Worm (Caenorhabditis elegans) whole organism, midembryonic: ENCODE results near the gene srsx-29.

ENCODE experiments used
- T22C8.4 ChIP-seq: fragments of 200-800 bp; sonication (Bioruptor generic); IDR thresholded peaks from 2 replicates; pipeline ENCODE4 v1.3.6; 2022; ENCODE audit warnings: missing genetic modification characterization, missing compliant biosample characterization
- cog-1 ChIP-seq: sonication (generic microtip); optimal IDR thresholded peaks from 2 replicates; lab custom pipeline; 2016; ENCODE audit warnings: missing genetic modification characterization, missing compliant biosample characterization
- flt-1 ChIP-seq: fragments of 200-800 bp; sonication (Bioruptor generic); IDR thresholded peaks from 2 replicates; pipeline ENCODE4 v1.3.6; 2022; ENCODE audit warnings: missing genetic modification characterization, missing compliant biosample characterization
- klf-2 ChIP-seq: fragments of 200-800 bp; sonication (Bioruptor generic); conservative IDR thresholded peaks from 2 replicates; pipeline ENCODE4 v1.3.6; 2022; ENCODE audit warnings: missing genetic modification reagents, missing genetic modification characterization, missing compliant biosample characterization
- med-1 ChIP-seq: sonication (generic microtip); optimal IDR thresholded peaks from 2 replicates; lab custom pipeline; 2017; ENCODE audit warnings: missing genetic modification characterization, mild to moderate bottlenecking, missing compliant biosample characterization, antibody characterized with exemption, missing genetic modification reagents; ENCODE audit not compliant: insufficient read depth
- ref-1 ChIP-seq: fragments of 200-800 bp; sonication (Bioruptor generic); conservative IDR thresholded peaks from 2 replicates; pipeline ENCODE4 v1.3.6; 2022; ENCODE audit warnings: missing genetic modification reagents, missing genetic modification characterization, missing compliant biosample characterization
- tab-1 ChIP-seq: fragments of 200-800 bp; sonication (Bioruptor generic); IDR thresholded peaks from 2 replicates; pipeline ENCODE4 v1.3.6; 2022; ENCODE audit warnings: missing genetic modification characterization, missing compliant biosample characterization
- ztf-23 ChIP-seq: fragments of 200-800 bp; sonication (Bioruptor generic); IDR thresholded peaks from 2 replicates; pipeline ENCODE4 v1.3.6; 2022; ENCODE audit warnings: missing genetic modification reagents, missing genetic modification characterization, missing compliant biosample characterization
- ztf-29 ChIP-seq: fragments of 200-800 bp; sonication (Bioruptor generic); IDR thresholded peaks from 2 replicates; pipeline ENCODE4 v1.3.6; 2022; ENCODE audit warnings: missing genetic modification reagents, missing genetic modification characterization, missing compliant biosample characterization

srsx-29 gene

DNA sequence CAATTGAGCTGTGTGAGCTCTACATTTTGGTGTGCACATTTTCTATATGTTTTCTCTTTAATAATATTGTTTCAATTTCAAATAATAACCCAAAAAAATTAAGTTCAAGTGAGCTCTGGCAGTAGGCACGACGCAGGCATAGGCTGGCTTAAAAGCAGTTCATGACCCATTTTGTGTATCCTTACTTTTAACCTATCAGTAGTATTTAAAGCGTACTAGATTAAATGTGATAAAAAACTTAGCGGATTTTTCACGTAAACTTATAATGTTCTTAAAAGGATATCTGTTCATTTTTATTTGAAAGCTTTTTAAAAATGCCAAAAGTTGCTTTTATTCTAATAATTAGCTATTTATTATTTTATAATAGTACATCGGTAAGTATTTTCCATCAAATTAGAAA lies 31.5 kb upstream of the srsx-29 start, which contains the start of gene C08B6.6:
C08B6.6 (plus strand) TSS at position 301 of the 400 bp plus-strand sequence.
- TF ChIP-seq T22C8.4 (no peak), ref-1 (no peak), med-1 (no peak), klf-2 (no peak), ztf-29 (GFP tag; lab: Robert Waterston, UW) (no peak), flt-1 (no peak), tab-1 (GFP tag; lab: Robert Waterston, UW) (no peak), cog-1 (no peak), ztf-23 (no peak)

DNA sequence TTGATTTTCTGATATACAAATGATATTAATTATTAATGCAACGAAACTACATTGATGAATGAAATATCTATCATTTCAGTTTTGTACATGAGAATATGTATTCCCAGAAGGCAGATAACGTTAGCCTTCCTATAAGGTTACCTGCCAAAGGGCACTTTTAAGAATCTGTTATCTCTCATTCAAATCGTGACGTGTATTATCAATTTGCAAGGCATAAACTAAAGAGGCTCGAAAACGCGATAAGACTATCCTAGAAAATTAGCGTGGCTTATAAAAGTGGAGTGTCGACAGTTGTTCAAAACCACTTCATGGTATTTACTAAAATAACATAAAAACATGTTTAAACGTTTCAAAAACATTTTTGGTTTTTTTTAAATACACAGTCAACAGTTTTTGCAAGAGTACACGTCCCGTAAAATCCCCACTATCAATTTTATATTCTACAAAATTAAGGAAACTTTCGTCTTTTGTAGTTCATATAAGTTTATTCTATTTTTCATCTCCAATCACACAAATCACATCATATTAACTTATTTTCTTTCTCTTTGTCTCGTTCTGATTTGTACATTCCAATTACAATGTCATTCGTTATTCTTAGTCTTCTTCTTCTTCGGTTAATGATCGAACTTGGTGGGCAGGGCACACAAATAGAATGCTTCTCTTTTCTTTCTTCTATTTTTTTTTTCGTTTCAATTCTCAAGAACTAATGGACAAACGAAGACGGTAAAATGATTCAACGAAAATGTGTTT lies 29.8 kb upstream of the srsx-29 start, which contains the start of gene C08B6.10:
C08B6.10 (plus strand) TSS at position 700 of the 750 bp plus-strand sequence.
- TF ChIP-seq klf-2 = no peak
- no peak for TF ChIP-seq T22C8.4
- TF ChIP-seq ref-1 = no peak
- TF ChIP-seq flt-1 = no peak
- no peak for TF ChIP-seq cog-1

DNA sequence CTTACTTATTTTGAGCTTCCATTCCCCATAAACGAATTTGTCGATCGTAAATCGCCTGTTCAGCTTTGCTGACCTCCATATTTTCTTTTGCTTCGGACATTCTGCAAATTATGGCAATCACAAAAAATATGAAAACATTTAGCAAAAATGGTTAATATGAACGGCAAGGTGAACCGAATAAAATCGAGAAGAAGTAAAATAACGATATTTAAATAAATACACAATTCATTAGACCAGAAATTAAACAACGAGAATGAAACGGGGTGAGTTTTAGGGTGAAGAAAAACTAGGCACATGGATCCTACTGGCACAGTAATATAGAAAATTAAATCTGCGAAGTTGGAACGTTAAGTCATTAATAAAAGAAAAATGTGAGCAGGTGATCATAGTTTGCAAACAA lies 24.6 kb upstream of the srsx-29 start, which contains the start of gene aos-1:
aos-1 (minus strand) TSS at position 101 of the 400 bp plus-strand sequence.
- no peak for TF ChIP-seq flt-1

DNA sequence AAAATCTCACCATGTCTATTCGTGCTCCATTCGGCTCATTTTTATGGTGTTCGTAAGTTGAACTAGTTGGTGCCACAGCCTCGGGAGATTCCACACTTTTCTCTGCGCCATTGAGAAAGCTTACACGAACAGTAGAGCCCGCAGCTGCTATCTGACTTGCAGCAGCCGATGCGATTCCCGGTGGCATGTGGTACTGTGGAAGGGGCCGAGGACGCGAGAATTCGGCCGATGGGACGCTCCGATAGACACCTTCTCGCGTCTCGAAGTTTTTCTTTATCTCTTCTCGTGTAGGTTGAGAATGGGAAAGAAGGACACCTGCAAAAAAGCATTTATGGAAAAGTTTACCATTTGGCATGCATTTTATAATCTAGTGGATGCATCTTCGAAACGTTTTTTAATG lies 21.5 kb upstream of the srsx-29 start:
- TF ChIP-seq tab-1 (GFP tag; lab: Robert Waterston, UW) = no peak
- TF ChIP-seq ztf-23 = no peak
- no peak for TF ChIP-seq flt-1
- no peak for TF ChIP-seq med-1
- no peak for TF ChIP-seq ref-1
- TF ChIP-seq ztf-29 (GFP tag; lab: Robert Waterston, UW) = no peak
- TF ChIP-seq cog-1 = no peak
- no peak for TF ChIP-seq T22C8.4
- TF ChIP-seq klf-2 = no peak

DNA sequence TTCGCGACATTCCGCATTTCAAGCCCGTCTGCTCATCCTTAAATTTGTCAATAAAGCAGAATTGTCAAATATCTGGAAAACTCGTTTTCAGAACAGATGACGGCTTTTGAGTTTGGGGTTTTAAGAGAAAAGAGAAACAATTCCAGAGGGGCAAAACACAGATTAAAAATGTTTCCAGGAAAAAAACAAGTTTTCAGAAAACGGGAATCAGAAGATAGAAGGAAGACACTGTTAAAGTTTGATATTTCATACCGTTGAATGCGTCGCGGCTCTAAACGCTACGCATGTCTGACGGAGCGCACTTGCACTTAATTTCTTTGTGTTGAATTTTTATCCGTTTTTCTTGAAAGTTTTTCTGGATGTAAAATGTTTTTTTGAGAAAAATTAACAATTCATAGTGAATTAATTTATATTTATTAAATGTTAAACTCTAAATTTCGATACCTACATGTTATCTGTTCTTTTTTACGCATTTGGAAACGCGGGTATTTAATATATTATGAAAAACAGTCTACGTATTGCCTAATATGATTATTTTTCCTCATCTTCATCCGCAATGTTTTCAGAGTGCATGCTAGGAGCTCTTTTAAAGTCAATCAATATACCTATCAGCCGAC lies 20.6 kb upstream of the srsx-29 start, which contains the start of the genes C08B6.18, wdr-20 and C08B6.8:
C08B6.18 (minus strand) TSS at position 51 of the 617 bp plus-strand sequence.
wdr-20 (minus strand) TSS at position 82 of the 617 bp plus-strand sequence.
C08B6.8 (plus strand) TSS at position 567 of the 617 bp plus-strand sequence.
- TF ChIP-seq ref-1 (no peak), klf-2 (no peak), T22C8.4 (no peak), cog-1 (no peak), med-1 (no peak), ztf-29 (GFP tag; lab: Robert Waterston, UW) (no peak), tab-1 (GFP tag; lab: Robert Waterston, UW) (no peak), ztf-23 (no peak), flt-1 (no peak)

DNA sequence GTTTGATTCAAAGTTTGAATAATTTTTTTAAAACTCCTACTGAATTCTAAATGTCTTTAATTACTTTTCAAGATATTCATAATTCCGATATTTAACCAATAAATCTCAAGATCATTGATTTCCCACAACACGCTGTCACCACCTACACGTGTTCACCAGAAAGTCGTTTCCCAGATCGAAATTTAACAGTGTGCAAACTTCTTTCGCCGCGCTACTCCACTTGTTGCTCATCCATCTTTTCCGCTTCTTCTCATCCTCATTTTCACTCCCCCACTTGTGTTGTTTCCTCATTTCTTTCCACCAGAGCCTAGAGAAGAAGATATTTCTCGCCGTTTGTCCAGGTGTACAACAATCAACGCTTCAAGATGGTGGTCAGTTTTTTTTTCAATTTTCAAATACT lies 9.1 kb upstream of the srsx-29 start, which contains the start of gene C51E3.9:
C51E3.9 (plus strand) TSS at position 301 of the 400 bp plus-strand sequence.
- TF ChIP-seq med-1 = no peak
- TF ChIP-seq T22C8.4 = no peak
- TF ChIP-seq flt-1 = no peak

DNA sequence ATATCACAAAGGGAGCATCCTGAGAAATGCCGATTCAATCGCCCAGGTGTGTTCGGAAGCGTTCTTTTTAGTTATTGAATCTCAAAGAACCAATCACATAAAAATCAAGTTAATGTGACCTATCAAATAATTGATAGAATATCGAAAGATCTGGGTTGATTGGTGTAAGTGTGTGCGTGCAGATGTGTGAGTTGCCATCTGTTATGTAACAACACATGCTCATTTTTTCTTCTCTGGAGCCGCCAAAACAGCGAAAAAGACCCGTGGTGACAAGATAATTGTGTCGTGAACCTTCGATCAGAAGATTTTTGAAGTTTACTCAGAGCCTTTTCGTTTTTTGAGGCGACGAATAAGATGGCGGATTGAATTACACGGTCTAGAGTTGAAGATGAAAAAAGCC lies 8.0 kb upstream of the srsx-29 start:
- TF ChIP-seq ztf-29 (GFP tag; lab: Robert Waterston, UW) (no peak), tab-1 (GFP tag; lab: Robert Waterston, UW) (no peak), cog-1 (no peak), T22C8.4 (no peak), flt-1 (no peak), ref-1 (no peak), ztf-23 (no peak), med-1 (no peak), klf-2 (no peak)

DNA sequence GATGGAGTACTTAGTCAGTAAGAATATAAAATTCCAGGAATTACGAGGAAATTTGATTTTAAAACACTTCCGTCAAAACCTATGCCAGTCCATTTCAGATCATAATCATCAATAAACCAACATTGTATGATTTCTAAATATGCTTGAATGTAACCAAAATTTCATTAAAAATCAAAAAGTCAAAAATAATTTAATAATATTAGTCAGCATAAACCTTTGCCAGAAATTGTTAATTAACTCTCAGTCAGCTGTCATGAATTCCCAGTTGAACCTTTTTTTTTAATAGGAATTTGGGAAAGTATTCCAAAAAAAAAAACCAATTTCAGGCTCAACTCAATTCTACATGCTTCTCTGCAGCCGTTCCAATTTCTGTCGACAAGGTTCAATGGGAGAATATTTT lies 6.4 kb upstream of the srsx-29 start, which contains the start of gene srsx-26:
srsx-26 (plus strand) TSS at position 301 of the 400 bp plus-strand sequence.
- no peak for TF ChIP-seq T22C8.4
- no peak for TF ChIP-seq ztf-23
- no peak for TF ChIP-seq cog-1
- TF ChIP-seq tab-1 (GFP tag; lab: Robert Waterston, UW) = no peak
- no peak for TF ChIP-seq ztf-29 (GFP tag; lab: Robert Waterston, UW)
- TF ChIP-seq flt-1 = no peak
- no peak for TF ChIP-seq med-1
- TF ChIP-seq klf-2 = no peak
- TF ChIP-seq ref-1 = no peak

DNA sequence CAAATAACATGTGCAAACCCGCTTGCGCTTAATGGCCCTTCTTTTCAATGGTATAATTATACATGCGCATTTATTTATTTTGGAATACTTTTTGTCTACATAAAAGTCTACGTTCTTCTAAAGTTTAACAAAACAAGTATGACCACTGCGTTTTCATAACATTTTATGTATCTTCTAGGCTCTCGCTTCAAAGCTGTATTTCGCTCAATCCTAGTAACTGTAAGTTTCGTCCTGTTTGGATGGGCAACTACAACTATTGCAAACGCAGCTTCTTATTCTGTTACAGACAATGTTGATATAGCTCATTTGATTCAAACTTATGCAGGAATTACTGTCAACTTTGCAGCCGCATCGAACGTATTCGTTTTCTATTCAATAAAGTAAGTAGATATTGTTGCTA lies 5.1 kb upstream of the srsx-29 start, which contains the start of gene srsx-27:
srsx-27 (plus strand) TSS at position 301 of the 400 bp plus-strand sequence.
- TF ChIP-seq med-1 = no peak
- TF ChIP-seq flt-1 = no peak
- no peak for TF ChIP-seq cog-1
- TF ChIP-seq ref-1 = no peak
- no peak for TF ChIP-seq klf-2
- no peak for TF ChIP-seq tab-1 (GFP tag; lab: Robert Waterston, UW)
- no peak for TF ChIP-seq T22C8.4
- TF ChIP-seq ztf-23 = no peak
- TF ChIP-seq ztf-29 (GFP tag; lab: Robert Waterston, UW) = no peak

DNA sequence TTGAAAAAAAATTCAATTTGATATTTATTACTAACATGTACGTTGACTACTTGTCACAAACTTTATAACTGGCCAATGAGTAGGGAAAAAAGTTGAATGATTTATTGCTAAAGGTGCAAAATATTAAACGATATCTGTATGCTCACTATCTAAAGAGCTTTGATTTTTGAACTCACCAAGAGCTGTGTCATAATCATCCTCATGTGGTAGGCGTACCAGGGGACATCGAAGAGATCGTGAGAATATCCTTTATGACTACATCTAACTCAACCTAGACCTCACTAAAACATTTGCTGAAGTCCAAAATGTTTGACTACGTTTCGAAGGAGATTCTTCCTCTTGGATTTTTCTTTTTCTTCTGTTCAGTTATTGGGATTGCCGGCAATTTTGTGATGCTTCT lies 2.5 kb upstream of the srsx-29 start, which contains the start of gene srsx-28:
srsx-28 (plus strand) TSS at position 301 of the 400 bp plus-strand sequence.
- no peak for TF ChIP-seq flt-1
- TF ChIP-seq cog-1 = no peak
- no peak for TF ChIP-seq med-1
- TF ChIP-seq ztf-23 = no peak
- no peak for TF ChIP-seq klf-2
- TF ChIP-seq ztf-29 (GFP tag; lab: Robert Waterston, UW) = no peak
- TF ChIP-seq ref-1 = no peak
- TF ChIP-seq tab-1 (GFP tag; lab: Robert Waterston, UW) = no peak
- no peak for TF ChIP-seq T22C8.4

DNA sequence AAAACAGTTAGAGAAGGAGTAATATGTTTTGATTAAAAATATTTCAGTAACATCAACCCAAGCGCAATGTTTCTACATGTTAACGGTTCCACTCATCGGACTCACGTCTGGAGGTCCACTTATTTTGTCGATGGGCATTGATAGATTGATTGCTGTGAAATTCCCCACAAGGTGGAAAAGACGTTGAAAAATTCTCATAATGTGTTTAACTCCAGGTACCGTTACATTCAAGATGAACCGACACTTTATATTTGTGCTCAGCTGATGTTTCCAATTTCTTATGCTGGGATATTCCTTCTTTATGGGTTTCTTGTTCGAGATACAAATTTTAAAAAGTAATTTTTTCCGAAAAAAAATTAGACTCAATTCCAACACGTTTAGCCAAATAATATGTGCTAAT lies 1.7 kb upstream of the srsx-29 start:
- TF ChIP-seq med-1 (no peak), ztf-23 (no peak), ztf-29 (GFP tag; lab: Robert Waterston, UW) (no peak), flt-1 (no peak), tab-1 (GFP tag; lab: Robert Waterston, UW) (no peak), klf-2 (no peak), T22C8.4 (no peak), cog-1 (no peak)
